Fruit fly (Drosophila melanogaster): Measurements from ENCODE around the gene Ilp8.

Ilp8 gene

dm6 chr3L:17050661-17051452 lies 19.0 kb upstream of the Ilp8 start (continued):
- no peak for TF ChIP-seq lilli (GFP tag; optimal IDR thresholded peaks at IDR 0.05)
- TF ChIP-seq CG3281 (GFP tag; optimal IDR thresholded peaks at IDR 0.05) = no peak
- no peak for TF ChIP-seq slou (GFP tag; optimal IDR thresholded peaks at IDR 0.05)
- TF ChIP-seq grau (tag; optimal IDR thresholded peaks at IDR 0.05) = no peak
- TF ChIP-seq Opbp (GFP tag; IDR thresholded peaks at IDR 0.05; ENCODE audit: partially characterized antibody) = peak; percentile 39; the same call in 1 of the 3 replicates
- TF ChIP-seq HLH54F (GFP tag; optimal IDR thresholded peaks at IDR 0.05) = no peak
- no peak for TF ChIP-seq CG4404 (GFP tag; IDR thresholded peaks at IDR 0.05)
- no peak for TF ChIP-seq CG3995 (GFP tag; optimal IDR thresholded peaks at IDR 0.05)
- no peak for TF ChIP-seq exex (tag; optimal IDR thresholded peaks at IDR 0.05)
- TF ChIP-seq Nf-YC (tag; optimal IDR thresholded peaks at IDR 0.05) = no peak
- no peak for TF ChIP-seq CG7987 (GFP tag; optimal IDR thresholded peaks at IDR 0.05)
- TF ChIP-seq CG12219 (GFP tag; optimal IDR thresholded peaks at IDR 0.05) = no peak
- no peak for TF ChIP-seq Bteb2 (GFP tag; optimal IDR thresholded peaks at IDR 0.05)
- TF ChIP-seq chinmo (GFP tag; IDR thresholded peaks at IDR 0.05; ENCODE audit: partially characterized antibody) = 0 out of 4 replicates have a peak, but pooled peaks have one; percentile 7
- TF ChIP-seq CG15601 (tag; optimal IDR thresholded peaks at IDR 0.05) = peak; percentile 99
- TF ChIP-seq CG13287 (GFP tag; IDR thresholded peaks at IDR 0.05; ENCODE audit: partially characterized antibody) = peak; percentile 44
- TF ChIP-seq mam (GFP tag; optimal IDR thresholded peaks at IDR 0.05) = no peak
- TF ChIP-seq nerfin-2 (GFP tag; IDR thresholded peaks at IDR 0.05; ENCODE audit: partially characterized antibody) = no peak
- TF ChIP-seq D19B (GFP tag; optimal IDR thresholded peaks at IDR 0.05) = no peak
- TF ChIP-seq CG11247 (GFP tag; IDR thresholded peaks at IDR 0.05) = no peak
- no peak for TF ChIP-seq Blimp-1 (GFP tag; optimal IDR thresholded peaks at IDR 0.05)
- peak; percentile 70 for TF ChIP-seq Adf1 (GFP tag; IDR thresholded peaks at IDR 0.05)
- TF ChIP-seq CG10321 (GFP tag; IDR thresholded peaks at IDR 0.05) = no peak
- TF ChIP-seq CG13296 (GFP tag; optimal IDR thresholded peaks at IDR 0.05) = peak; percentile 7
- TF ChIP-seq Dll (GFP tag; IDR thresholded peaks at IDR 0.05; ENCODE audit: partially characterized antibody) = no peak
- TF ChIP-seq HLH4C (GFP tag; IDR thresholded peaks at IDR 0.05; ENCODE audit: partially characterized antibody) = no peak
- TF ChIP-seq jing (GFP tag; optimal IDR thresholded peaks at IDR 0.05) = no peak
- no peak for TF ChIP-seq Hr39 (optimal IDR thresholded peaks at IDR 0.05)
- TF ChIP-seq aop (GFP tag; IDR thresholded peaks at IDR 0.05) = no peak
- no peak for TF ChIP-seq CG15696 (tag; optimal IDR thresholded peaks at IDR 0.05)
- no peak for TF ChIP-seq Meics (GFP tag; optimal IDR thresholded peaks at IDR 0.05)
- no peak for TF ChIP-seq CG13424 (tag; optimal IDR thresholded peaks at IDR 0.05)
- TF ChIP-seq CG14014 (GFP tag; IDR thresholded peaks at IDR 0.05) = no peak
- TF ChIP-seq BEAF-32 (GFP tag; optimal IDR thresholded peaks at IDR 0.05) = peak; percentile 15
- TF ChIP-seq H2.0 (GFP tag; IDR thresholded peaks at IDR 0.05) = no peak
- TF ChIP-seq CG14710 (tag; optimal IDR thresholded peaks at IDR 0.05) = no peak
- TF ChIP-seq CkIIα-i1 (GFP tag; IDR thresholded peaks at IDR 0.05) = no peak
- no peak for TF ChIP-seq Dref (GFP tag; IDR thresholded peaks at IDR 0.05)
- TF ChIP-seq Lim3 (GFP tag; IDR thresholded peaks at IDR 0.05) = no peak
- no peak for TF ChIP-seq CG18011 (GFP tag; optimal IDR thresholded peaks at IDR 0.05)
- no peak for TF ChIP-seq CG17802 (tag; optimal IDR thresholded peaks at IDR 0.05)
- TF ChIP-seq CG16815 (GFP tag; optimal IDR thresholded peaks at IDR 0.05) = no peak
- TF ChIP-seq Elba2 (GFP tag; optimal IDR thresholded peaks at IDR 0.05) = no peak
- no peak for TF ChIP-seq CG10565 (GFP tag; optimal IDR thresholded peaks at IDR 0.05)
- no peak for TF ChIP-seq tgo (GFP tag; IDR thresholded peaks at IDR 0.05)
- no peak for TF ChIP-seq h (optimal IDR thresholded peaks at IDR 0.05)
- TF ChIP-seq Dbx (GFP tag; IDR thresholded peaks at IDR 0.05) = no peak; the same call in 2 of the 3 replicates
- peak; percentile 95 for TF ChIP-seq CG31365 (tag; optimal IDR thresholded peaks at IDR 0.05)
- TF ChIP-seq MESR4 (GFP tag; optimal IDR thresholded peaks at IDR 0.05) = peak; percentile 75
